Fruit fly (Drosophila melanogaster): ENCODE measurements around the gene enc.

The enc gene

DNA sequence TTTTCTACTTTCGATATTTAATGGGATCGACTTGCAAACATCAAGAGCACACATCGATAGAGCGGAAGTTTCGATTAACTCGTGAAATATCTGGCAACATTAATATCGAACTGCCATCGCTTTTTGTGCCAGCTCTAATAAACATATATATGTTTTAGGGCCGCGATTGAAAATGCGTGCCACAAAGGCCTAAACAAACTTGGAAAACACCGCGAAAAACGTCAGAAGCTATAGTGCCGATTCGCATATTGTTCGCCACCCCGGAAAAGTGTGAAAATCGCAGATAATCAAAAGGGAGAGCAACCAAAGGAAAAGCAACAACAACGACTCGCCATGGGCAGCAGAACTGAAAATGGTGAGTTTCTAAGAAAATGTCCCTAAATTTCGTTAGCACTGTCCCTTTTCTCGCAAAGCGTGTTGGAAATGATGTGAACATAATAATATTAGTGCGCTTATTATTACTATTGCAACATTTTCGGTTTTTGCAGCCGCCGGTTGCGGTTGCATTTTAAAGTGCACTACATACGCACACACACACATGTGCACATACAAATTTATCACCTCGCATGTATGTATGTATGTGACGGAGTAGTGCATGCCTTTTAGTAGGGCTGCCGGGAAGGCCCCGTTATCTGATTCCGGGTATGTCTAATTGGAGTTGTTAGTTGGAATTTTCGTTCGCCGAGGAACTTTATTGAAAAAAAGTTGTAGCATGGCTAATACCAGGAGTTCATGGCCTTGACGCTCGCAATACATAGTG lies at the start of gene enc:
enc (plus strand) TSS at position 114 of the 760 bp plus-strand sequence.
- TF ChIP-seq pan (optimal IDR thresholded peaks at IDR 0.05) (no peak), psq (optimal IDR thresholded peaks at IDR 0.05) (no peak), EcR (GFP tag; optimal IDR thresholded peaks at IDR 0.05) (no peak), Dll (optimal IDR thresholded peaks at IDR 0.05) (no peak), CG8478 (optimal IDR thresholded peaks at IDR 0.05) (no peak), usp (GFP tag; optimal IDR thresholded peaks at IDR 0.05) (no peak)

DNA sequence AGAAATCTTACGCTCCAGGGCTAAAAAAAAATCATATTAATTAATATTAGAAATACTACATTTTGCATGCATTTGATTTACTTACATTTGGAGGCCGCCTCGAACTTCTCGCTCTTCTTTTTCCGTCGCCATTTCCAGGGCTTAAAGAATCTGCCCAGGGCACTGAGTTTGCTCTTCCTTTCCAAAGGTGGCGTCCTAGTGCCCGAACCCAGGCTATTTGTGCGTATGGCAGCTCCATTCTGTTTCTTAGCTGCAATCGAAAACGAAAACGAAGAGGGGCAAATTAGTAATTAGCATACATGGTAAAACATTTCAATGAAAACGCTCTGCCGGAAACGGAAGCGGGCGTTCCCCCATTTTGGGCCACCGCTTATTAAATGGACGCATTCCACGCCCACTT lies 49.3 kb upstream of the enc start:
- TF ChIP-seq psq (optimal IDR thresholded peaks at IDR 0.05) (no peak), EcR (GFP tag; optimal IDR thresholded peaks at IDR 0.05) (no peak), Dll (optimal IDR thresholded peaks at IDR 0.05) (no peak), pan (optimal IDR thresholded peaks at IDR 0.05) (no peak), usp (GFP tag; optimal IDR thresholded peaks at IDR 0.05) (no peak), CG8478 (optimal IDR thresholded peaks at IDR 0.05) (no peak)

DNA sequence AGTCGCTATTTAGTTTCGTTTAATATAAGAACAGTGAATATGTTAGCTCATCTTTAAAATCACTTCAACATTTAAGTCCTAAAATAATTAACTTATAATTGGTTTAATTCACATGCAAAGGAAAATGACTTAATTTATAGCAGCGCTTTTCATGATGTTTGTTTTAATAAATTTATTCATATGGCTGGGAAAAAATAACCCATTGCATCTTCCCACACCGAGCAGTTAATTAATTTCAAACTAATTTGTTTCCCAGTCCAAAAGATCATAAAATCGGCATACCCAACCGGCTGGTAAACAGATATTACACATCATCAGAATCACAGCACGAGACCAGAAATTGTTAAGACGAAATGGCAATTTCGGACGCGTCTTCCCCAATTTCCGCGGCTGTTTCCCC lies 47.7 kb upstream of the enc start:
- TF ChIP-seq CG8478 (optimal IDR thresholded peaks at IDR 0.05) = no peak
- TF ChIP-seq EcR (GFP tag; optimal IDR thresholded peaks at IDR 0.05) = no peak
- no peak for TF ChIP-seq pan (optimal IDR thresholded peaks at IDR 0.05)
- TF ChIP-seq psq (optimal IDR thresholded peaks at IDR 0.05) = no peak
- no peak for TF ChIP-seq Dll (optimal IDR thresholded peaks at IDR 0.05)
- no peak for TF ChIP-seq usp (GFP tag; optimal IDR thresholded peaks at IDR 0.05)

DNA sequence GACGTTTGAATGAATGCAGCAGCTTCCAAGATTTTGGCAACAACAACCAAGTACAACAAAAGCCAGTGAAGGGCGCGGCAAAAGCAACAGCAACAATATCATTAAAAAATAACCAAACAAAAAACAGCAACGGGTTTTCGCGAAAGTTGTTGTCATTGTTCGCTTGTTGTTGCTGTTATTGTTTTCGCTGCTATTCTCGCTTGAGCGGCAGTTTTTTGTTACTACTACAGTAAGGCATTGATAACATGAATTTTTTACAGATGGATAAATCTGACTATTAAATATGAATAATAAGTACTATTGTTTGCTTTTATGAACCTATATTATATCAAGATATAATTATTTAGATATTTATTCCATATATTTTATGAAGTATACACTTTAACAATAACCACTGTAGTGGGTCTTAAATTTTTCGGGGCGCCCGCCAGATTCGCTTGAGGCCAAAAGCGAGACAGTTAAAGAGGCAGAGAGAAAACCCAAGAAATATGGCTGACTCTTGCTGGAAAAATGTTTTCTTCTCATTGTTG lies 47.0 kb upstream of the enc start:
- TF ChIP-seq usp (GFP tag; optimal IDR thresholded peaks at IDR 0.05) (no peak), Dll (optimal IDR thresholded peaks at IDR 0.05) (no peak), pan (optimal IDR thresholded peaks at IDR 0.05) (no peak), CG8478 (optimal IDR thresholded peaks at IDR 0.05) (no peak), EcR (GFP tag; optimal IDR thresholded peaks at IDR 0.05) (no peak), psq (optimal IDR thresholded peaks at IDR 0.05) (no peak)

DNA sequence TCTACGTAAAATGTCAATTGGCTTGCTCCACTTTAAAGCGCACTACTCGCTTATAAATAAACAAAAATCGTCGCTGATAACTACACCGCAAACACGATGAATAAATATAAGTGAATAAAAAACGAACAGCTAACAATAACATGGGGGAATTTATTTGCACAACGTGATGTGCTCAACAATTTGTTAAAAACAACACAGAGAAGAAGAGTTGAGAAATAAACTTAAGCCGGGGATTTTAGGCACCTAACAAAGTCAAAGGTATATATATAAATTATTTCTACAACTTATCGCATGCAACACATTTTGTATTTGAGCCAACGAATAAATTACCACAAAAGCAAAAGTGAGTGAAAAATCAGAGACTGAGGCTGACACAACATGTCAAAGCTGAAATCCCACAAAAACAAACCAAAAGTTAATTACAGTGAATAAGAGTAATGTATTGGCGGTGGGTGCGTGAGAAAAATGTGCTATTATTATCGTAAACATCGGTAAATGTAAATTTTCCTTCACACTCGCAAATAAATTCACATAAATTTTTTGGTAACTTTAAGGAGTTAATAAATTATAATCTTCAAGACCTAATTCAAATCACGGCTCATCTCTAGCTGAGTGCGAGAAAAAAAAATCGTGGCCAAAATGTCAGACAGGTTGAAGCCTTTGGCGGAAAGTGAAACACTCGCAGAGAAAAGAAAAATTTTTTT lies 46.0 kb upstream of the enc start:
- TF ChIP-seq psq (optimal IDR thresholded peaks at IDR 0.05) (no peak), CG8478 (optimal IDR thresholded peaks at IDR 0.05) (no peak), Dll (optimal IDR thresholded peaks at IDR 0.05) (no peak)

DNA sequence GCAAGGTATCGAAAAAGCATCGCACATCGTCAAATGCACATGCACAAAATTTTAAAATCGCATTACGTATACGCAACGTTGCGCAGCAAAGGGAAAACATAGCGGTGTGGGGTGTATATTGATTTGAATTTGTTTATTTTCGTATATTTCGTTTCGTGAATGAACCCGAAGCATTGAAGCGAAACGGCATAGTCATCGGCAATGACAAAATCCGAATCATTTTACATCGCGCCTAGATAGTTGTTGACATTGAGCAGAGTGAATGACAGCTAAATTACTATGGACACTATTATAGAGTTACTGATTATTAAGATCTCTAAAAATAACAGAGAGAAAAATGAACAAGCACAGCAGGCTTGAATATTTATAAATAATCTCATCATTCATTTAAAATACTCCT lies 45.2 kb upstream of the enc start:
- TF ChIP-seq pan (optimal IDR thresholded peaks at IDR 0.05) (no peak), psq (optimal IDR thresholded peaks at IDR 0.05) (no peak), Dll (optimal IDR thresholded peaks at IDR 0.05) (no peak), CG8478 (optimal IDR thresholded peaks at IDR 0.05) (no peak), EcR (GFP tag; optimal IDR thresholded peaks at IDR 0.05) (no peak), usp (GFP tag; optimal IDR thresholded peaks at IDR 0.05) (no peak)

DNA sequence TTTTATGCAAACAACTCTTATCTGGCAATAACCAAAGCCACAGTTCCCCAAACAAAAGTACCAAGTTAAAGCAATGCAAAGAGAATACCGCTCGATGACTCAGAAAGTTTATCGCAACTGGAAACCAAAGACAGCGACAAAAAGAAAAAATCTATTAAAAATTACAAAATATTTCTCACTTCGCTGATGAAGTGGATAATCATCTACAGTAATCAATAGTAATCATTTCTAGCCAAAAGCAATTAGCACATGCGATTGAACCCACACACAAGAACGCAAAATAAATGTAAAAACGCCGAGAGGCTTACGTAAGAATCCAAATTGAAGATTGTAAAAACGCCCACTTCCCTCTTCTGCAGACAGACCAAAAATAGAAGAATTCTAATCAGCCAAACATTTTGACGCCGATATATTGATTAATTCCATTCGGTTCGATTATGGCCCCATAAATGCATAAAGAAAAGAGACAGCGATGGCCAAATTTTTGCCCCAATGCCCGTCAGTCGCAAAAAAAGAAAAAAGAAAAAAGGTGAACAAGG lies 41.9 kb upstream of the enc start:
- TF ChIP-seq pan (optimal IDR thresholded peaks at IDR 0.05) (no peak), EcR (GFP tag; optimal IDR thresholded peaks at IDR 0.05) (no peak), Dll (optimal IDR thresholded peaks at IDR 0.05) (no peak), psq (optimal IDR thresholded peaks at IDR 0.05) (no peak), CG8478 (optimal IDR thresholded peaks at IDR 0.05) (no peak), usp (GFP tag; optimal IDR thresholded peaks at IDR 0.05) (no peak)

DNA sequence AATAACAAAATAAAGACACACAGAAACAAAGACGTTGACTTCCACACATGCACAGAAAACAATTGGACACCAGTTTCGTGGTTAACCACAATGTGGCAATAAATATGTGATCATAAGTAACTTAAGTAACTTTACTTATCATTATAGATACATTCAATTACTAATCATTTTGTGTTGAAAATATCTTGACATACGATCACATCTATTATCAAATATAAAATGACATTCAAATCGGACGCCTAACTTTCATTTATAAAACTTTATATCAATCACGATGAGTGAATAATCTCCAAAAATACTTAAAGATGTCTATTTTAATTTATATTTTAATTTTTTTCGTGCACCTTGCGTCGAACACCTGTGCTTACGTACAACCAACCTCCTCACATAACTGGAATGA lies 40.0 kb upstream of the enc start:
- TF ChIP-seq Dll (optimal IDR thresholded peaks at IDR 0.05) (no peak), CG8478 (optimal IDR thresholded peaks at IDR 0.05) (no peak), pan (optimal IDR thresholded peaks at IDR 0.05) (no peak), usp (GFP tag; optimal IDR thresholded peaks at IDR 0.05) (no peak), EcR (GFP tag; optimal IDR thresholded peaks at IDR 0.05) (no peak)

DNA sequence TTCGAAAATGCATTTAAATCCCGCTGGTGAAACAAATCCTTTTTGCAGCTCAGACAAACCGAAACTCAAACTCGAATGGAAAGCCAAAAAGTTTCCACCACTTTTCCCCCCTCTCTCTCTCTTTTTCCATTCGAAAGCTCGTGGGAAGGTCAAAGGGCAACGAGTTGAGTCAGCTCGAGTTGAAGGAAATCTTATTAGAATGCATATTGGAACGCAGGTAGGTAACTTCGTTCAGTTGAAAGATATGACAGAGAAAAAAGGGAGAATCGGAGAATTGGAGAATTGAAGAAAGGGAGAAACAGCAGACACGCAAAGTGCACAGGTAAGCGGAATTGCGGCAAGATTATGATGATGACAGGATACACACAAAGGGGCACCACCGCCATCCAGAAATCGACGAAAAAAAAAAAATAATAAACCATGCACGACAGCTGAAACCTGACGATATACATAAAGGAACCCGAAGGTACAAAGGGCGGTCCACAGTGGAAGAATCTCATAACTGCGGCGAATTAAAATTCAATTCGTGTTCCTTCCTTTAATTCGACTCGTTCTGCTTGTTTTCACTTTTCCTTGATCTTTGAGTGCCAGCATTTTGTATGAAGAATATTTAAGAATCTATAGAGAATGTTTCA lies 35.8 kb upstream of the enc start:
- TF ChIP-seq pan (optimal IDR thresholded peaks at IDR 0.05) = no peak
- TF ChIP-seq Dll (optimal IDR thresholded peaks at IDR 0.05) = no peak
- TF ChIP-seq psq (optimal IDR thresholded peaks at IDR 0.05) = no peak
- no peak for TF ChIP-seq CG8478 (optimal IDR thresholded peaks at IDR 0.05)
- TF ChIP-seq usp (GFP tag; optimal IDR thresholded peaks at IDR 0.05) = no peak
- TF ChIP-seq EcR (GFP tag; optimal IDR thresholded peaks at IDR 0.05) = no peak

DNA sequence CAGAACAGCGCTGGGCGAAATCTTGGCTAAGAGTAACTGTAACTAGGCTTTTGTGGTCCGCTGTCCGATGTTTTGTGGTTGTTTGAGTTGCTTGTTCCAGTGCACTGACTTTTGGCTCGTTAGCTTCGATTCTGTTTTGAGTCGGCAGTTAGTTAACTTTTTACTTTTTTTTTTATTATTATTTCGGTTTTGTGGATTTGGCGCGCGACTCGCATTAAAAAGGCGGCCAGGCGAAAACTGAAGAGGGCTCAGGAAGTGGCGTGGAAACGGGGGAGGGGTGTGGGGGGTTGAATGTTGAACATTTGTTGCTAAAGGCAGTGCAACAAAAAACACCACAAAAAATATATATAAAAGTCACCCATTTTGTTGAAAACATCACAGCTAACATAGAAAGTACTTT lies 35.0 kb upstream of the enc start:
- no peak for TF ChIP-seq EcR (GFP tag; optimal IDR thresholded peaks at IDR 0.05)
- no peak for TF ChIP-seq Dll (optimal IDR thresholded peaks at IDR 0.05)
- no peak for TF ChIP-seq CG8478 (optimal IDR thresholded peaks at IDR 0.05)
- TF ChIP-seq usp (GFP tag; optimal IDR thresholded peaks at IDR 0.05) = no peak
- TF ChIP-seq pan (optimal IDR thresholded peaks at IDR 0.05) = no peak
- no peak for TF ChIP-seq psq (optimal IDR thresholded peaks at IDR 0.05)

DNA sequence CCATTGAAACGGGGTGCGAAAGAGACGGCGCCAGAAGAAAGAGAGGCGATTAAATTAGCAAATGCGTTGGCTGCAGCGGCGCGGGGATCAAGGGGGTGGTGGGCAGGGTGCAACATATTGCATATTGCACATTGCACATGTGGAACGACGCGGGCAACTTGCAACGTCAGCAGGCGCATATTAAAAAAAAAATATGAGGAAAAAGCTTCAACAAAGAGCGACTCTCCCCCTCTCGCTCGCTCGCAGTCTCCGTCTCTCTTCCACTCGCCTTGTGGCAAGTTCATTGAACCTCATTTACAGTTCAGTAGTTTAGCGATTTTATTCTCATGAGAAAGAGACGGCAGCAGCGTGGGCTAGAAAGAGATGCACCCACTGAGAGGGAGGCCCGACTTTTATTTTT lies 34.5 kb upstream of the enc start:
- TF ChIP-seq psq (optimal IDR thresholded peaks at IDR 0.05) (no peak), EcR (GFP tag; optimal IDR thresholded peaks at IDR 0.05) (peak; percentile 57 to 91)
